Worm (Caenorhabditis elegans) whole organism, L1 larva: ENCODE data around the gene K05F1.6.

Experiments
- nhr-11 ChIP-seq: fragments of 150-350 bp; optimal IDR thresholded peaks from 2 replicates; lab custom pipeline; 2014; ENCODE audit warnings: missing biosample characterization, missing genetic modification characterization
- unc-62 ChIP-seq: fragments of 150-350 bp; optimal IDR thresholded peaks from 2 replicates; lab custom pipeline; 2014; ENCODE audit warnings: missing biosample characterization, missing genetic modification reagents, missing genetic modification characterization

ce11 chrII:5820282-5820762 lies 38.0 kb downstream of the K05F1.6 start, which contains the start of gene ehs-1:
- TF ChIP-seq nhr-11 (tag; lab: Kevin White, UChicago) (no peak), unc-62 (no peak)
